1 fruit fly cellular context compared by ENCODE assay signal in genomic region chr3R:15985762-15986214, dm6.
TF ChIP-seq lines count a peak whose summit lies in the region.

srp (plus strand) TSS chr3R:15986152.

TF ChIP-seq in whole organism, embryonic, 481 proteins besides CTCF, POLR2A, EP300 and RAD21 (continued from another document and continues in another):
- TF ChIP-seq sima (GFP tag; optimal IDR thresholded peaks at IDR 0.05; lab: Kevin White, UChicago) (no peak), CG4730 (GFP tag; IDR thresholded peaks at IDR 0.05; lab: Robert Waterston, UW) (no peak), ttk (GFP tag; IDR thresholded peaks at IDR 0.05; lab: Robert Waterston, UW) (no peak), mld (GFP tag; IDR thresholded peaks at IDR 0.05; lab: Robert Waterston, UW; ENCODE audit: partially characterized antibody) (no peak), Elba2 (GFP tag; optimal IDR thresholded peaks at IDR 0.05; lab: Kevin White, UChicago) (no peak), mirr (GFP tag; optimal IDR thresholded peaks at IDR 0.05; lab: Kevin White, UChicago) (peak; percentile 86), wor (GFP tag; IDR thresholded peaks at IDR 0.05; lab: Robert Waterston, UW) (no peak), CG31365 (tag; optimal IDR thresholded peaks at IDR 0.05; lab: Kevin White, UChicago) (no peak), CG4282 (GFP tag; optimal IDR thresholded peaks at IDR 0.05; lab: Kevin White, UChicago) (no peak), CG7372 (GFP tag; IDR thresholded peaks at IDR 0.05; lab: Robert Waterston, UW) (no peak), Stat92E (GFP tag; optimal IDR thresholded peaks at IDR 0.05; lab: Kevin White, UChicago) (no peak), Abd-B (GFP tag; optimal IDR thresholded peaks at IDR 0.05; lab: Kevin White, UChicago) (no peak), ssp (GFP tag; IDR thresholded peaks at IDR 0.05; lab: Robert Waterston, UW) (no peak), Deaf1 (tag; optimal IDR thresholded peaks at IDR 0.05; lab: Kevin White, UChicago) (peak; percentile 78), gcm2 (GFP tag; optimal IDR thresholded peaks at IDR 0.05; lab: Kevin White, UChicago) (no peak), Fer3 (tag; optimal IDR thresholded peaks at IDR 0.05; lab: Kevin White, UChicago) (no peak), HLH54F (GFP tag; optimal IDR thresholded peaks at IDR 0.05; lab: Kevin White, UChicago) (no peak), tap (tag; optimal IDR thresholded peaks at IDR 0.05; lab: Kevin White, UChicago) (no peak), YL-1 (GFP tag; optimal IDR thresholded peaks at IDR 0.05; lab: Kevin White, UChicago) (no peak), CG2202 (tag; optimal IDR thresholded peaks at IDR 0.05; lab: Kevin White, UChicago) (no peak), CG14014 (GFP tag; IDR thresholded peaks at IDR 0.05; lab: Robert Waterston, UW) (0 out of 2 replicates have a peak, but pooled peaks have one; percentile 10), bigmax (GFP tag; optimal IDR thresholded peaks at IDR 0.05; lab: Kevin White, UChicago) (no peak), CG13123 (GFP tag; optimal IDR thresholded peaks at IDR 0.05; lab: Kevin White, UChicago) (no peak), esg (GFP tag; conservative IDR thresholded peaks at IDR 0.05; lab: Robert Waterston, UW) (no peak), CG11560 (tag; IDR thresholded peaks at IDR 0.05; lab: Robert Waterston, UW) (no peak), bab2 (GFP tag; optimal IDR thresholded peaks at IDR 0.05; lab: Kevin White, UChicago) (no peak), br (optimal IDR thresholded peaks at IDR 0.05; lab: Kevin White, UChicago) (no peak), chif (GFP tag; optimal IDR thresholded peaks at IDR 0.05; lab: Kevin White, UChicago) (no peak), CG17361 (GFP tag; IDR thresholded peaks at IDR 0.05; lab: Robert Waterston, UW) (no peak), CG12236 (GFP tag; optimal IDR thresholded peaks at IDR 0.05; lab: Kevin White, UChicago) (no peak), CG12155 (GFP tag; optimal IDR thresholded peaks at IDR 0.05; lab: Kevin White, UChicago) (peak; percentile 49), Nf-YB (GFP tag; optimal IDR thresholded peaks at IDR 0.05; lab: Kevin White, UChicago) (peak; percentile 89), CG3407 (GFP tag; optimal IDR thresholded peaks at IDR 0.05; lab: Kevin White, UChicago) (no peak), CG2129 (GFP tag; IDR thresholded peaks at IDR 0.05; lab: Robert Waterston, UW; ENCODE audit: partially characterized antibody) (no peak), CG1832 (GFP tag; optimal IDR thresholded peaks at IDR 0.05; lab: Kevin White, UChicago) (peak; percentile 55), CG7745 (tag; optimal IDR thresholded peaks at IDR 0.05; lab: Kevin White, UChicago) (no peak), CG3163 (GFP tag; optimal IDR thresholded peaks at IDR 0.05; lab: Kevin White, UChicago) (no peak), CG13624 (GFP tag; optimal IDR thresholded peaks at IDR 0.05; lab: Kevin White, UChicago) (no peak), Dip2 (GFP tag; IDR thresholded peaks at IDR 0.05; lab: Robert Waterston, UW) (no peak), shn (GFP tag; optimal IDR thresholded peaks at IDR 0.05; lab: Kevin White, UChicago) (peak; percentile 57), trh (GFP tag; optimal IDR thresholded peaks at IDR 0.05; lab: Kevin White, UChicago) (no peak), so (GFP tag; IDR thresholded peaks at IDR 0.05; lab: Robert Waterston, UW) (no peak), CG1603 (tag; optimal IDR thresholded peaks at IDR 0.05; lab: Kevin White, UChicago) (no peak), Bgb (GFP tag; IDR thresholded peaks at IDR 0.05; lab: Robert Waterston, UW; ENCODE audit: partially characterized antibody) (no peak), CG4820 (GFP tag; optimal IDR thresholded peaks at IDR 0.05; lab: Kevin White, UChicago) (no peak), CG3726 (GFP tag; IDR thresholded peaks at IDR 0.05; lab: Robert Waterston, UW) (no peak), gce (GFP tag; IDR thresholded peaks at IDR 0.05; lab: Robert Waterston, UW) (no peak), Jarid2 (GFP tag; optimal IDR thresholded peaks at IDR 0.05; lab: Kevin White, UChicago) (no peak), bbx (GFP tag; IDR thresholded peaks at IDR 0.05; lab: Robert Waterston, UW; ENCODE audit: partially characterized antibody) (no peak), CHES-1-like (GFP tag; optimal IDR thresholded peaks at IDR 0.05; lab: Kevin White, UChicago) (no peak), lmd (GFP tag; IDR thresholded peaks at IDR 0.05; lab: Robert Waterston, UW) (no peak), CG17385 (GFP tag; optimal IDR thresholded peaks at IDR 0.05; lab: Kevin White, UChicago) (no peak), vvl (GFP tag; IDR thresholded peaks at IDR 0.05; lab: Robert Waterston, UW) (no peak), CG13296 (GFP tag; optimal IDR thresholded peaks at IDR 0.05; lab: Kevin White, UChicago) (no peak), CG15269 (tag; optimal IDR thresholded peaks at IDR 0.05; lab: Kevin White, UChicago) (no peak), CG2875 (GFP tag; optimal IDR thresholded peaks at IDR 0.05; lab: Kevin White, UChicago) (no peak), CG10959 (GFP tag; IDR thresholded peaks at IDR 0.05; lab: Robert Waterston, UW) (no peak), CG17568 (GFP tag; optimal IDR thresholded peaks at IDR 0.05; lab: Kevin White, UChicago) (no peak), dan (GFP tag; IDR thresholded peaks at IDR 0.05; lab: Robert Waterston, UW) (no peak), Rfx (GFP tag; IDR thresholded peaks at IDR 0.05; lab: Robert Waterston, UW) (no peak), CG17612 (GFP tag; IDR thresholded peaks at IDR 0.05; lab: Robert Waterston, UW) (no peak), CG3838 (GFP tag; optimal IDR thresholded peaks at IDR 0.05; lab: Kevin White, UChicago) (no peak), Dip3 (GFP tag; optimal IDR thresholded peaks at IDR 0.05; lab: Kevin White, UChicago) (no peak), NK7.1 (GFP tag; optimal IDR thresholded peaks at IDR 0.05; lab: Kevin White, UChicago) (no peak), abd-A (tag; optimal IDR thresholded peaks at IDR 0.05; lab: Kevin White, UChicago) (no peak), lilli (GFP tag; optimal IDR thresholded peaks at IDR 0.05; lab: Kevin White, UChicago) (no peak), Xrp1 (GFP tag; IDR thresholded peaks at IDR 0.05; lab: Robert Waterston, UW) (no peak), HLH4C (GFP tag; IDR thresholded peaks at IDR 0.05; lab: Robert Waterston, UW; ENCODE audit: partially characterized antibody) (no peak), tx (GFP tag; optimal IDR thresholded peaks at IDR 0.05; lab: Kevin White, UChicago) (no peak), CG6175 (GFP tag; IDR thresholded peaks at IDR 0.05; lab: Robert Waterston, UW) (no peak), unc-4 (GFP tag; IDR thresholded peaks at IDR 0.05; lab: Robert Waterston, UW; ENCODE audit: partially characterized antibody) (no peak), CG7963 (GFP tag; IDR thresholded peaks at IDR 0.05; lab: Robert Waterston, UW; ENCODE audit: partially characterized antibody) (no peak), zfh1 (GFP tag; IDR thresholded peaks at IDR 0.05; lab: Robert Waterston, UW) (no peak), eve (GFP tag; optimal IDR thresholded peaks at IDR 0.05; lab: Kevin White, UChicago) (no peak), luna (GFP tag; optimal IDR thresholded peaks at IDR 0.05; lab: Kevin White, UChicago) (no peak), CG3995 (GFP tag; optimal IDR thresholded peaks at IDR 0.05; lab: Kevin White, UChicago) (no peak), caup (GFP tag; optimal IDR thresholded peaks at IDR 0.05; lab: Kevin White, UChicago; ENCODE audit: severe bottlenecking) (no peak), CG9797 (GFP tag; optimal IDR thresholded peaks at IDR 0.05; lab: Kevin White, UChicago) (no peak), grau (tag; optimal IDR thresholded peaks at IDR 0.05; lab: Kevin White, UChicago) (no peak), Blimp-1 (GFP tag; optimal IDR thresholded peaks at IDR 0.05; lab: Kevin White, UChicago) (no peak), fd3F (GFP tag; optimal IDR thresholded peaks at IDR 0.05; lab: Kevin White, UChicago) (no peak), CG17328 (GFP tag; IDR thresholded peaks at IDR 0.05; lab: Robert Waterston, UW) (no peak), CG10543 (GFP tag; optimal IDR thresholded peaks at IDR 0.05; lab: Kevin White, UChicago) (peak; percentile 80), CG33557 (GFP tag; optimal IDR thresholded peaks at IDR 0.05; lab: Kevin White, UChicago) (no peak), Dek (tag; optimal IDR thresholded peaks at IDR 0.05; lab: Kevin White, UChicago) (no peak), CG8281 (tag; optimal IDR thresholded peaks at IDR 0.05; lab: Kevin White, UChicago) (no peak), CG11695 (GFP tag; IDR thresholded peaks at IDR 0.05; lab: Robert Waterston, UW) (no peak), da (GFP tag; optimal IDR thresholded peaks at IDR 0.05; lab: Kevin White, UChicago) (no peak), HmgZ (tag; optimal IDR thresholded peaks at IDR 0.05; lab: Kevin White, UChicago) (peak; percentile 7), CG6654 (GFP tag; optimal IDR thresholded peaks at IDR 0.05; lab: Kevin White, UChicago) (no peak), H15 (GFP tag; IDR thresholded peaks at IDR 0.05; lab: Robert Waterston, UW) (no peak), Hey (tag; optimal IDR thresholded peaks at IDR 0.05; lab: Kevin White, UChicago) (peak; percentile 9), E2f2 (GFP tag; IDR thresholded peaks at IDR 0.05; lab: Robert Waterston, UW) (no peak), MESR4 (GFP tag; optimal IDR thresholded peaks at IDR 0.05; lab: Kevin White, UChicago) (no peak), CG10274 (GFP tag; optimal IDR thresholded peaks at IDR 0.05; lab: Kevin White, UChicago) (no peak), Atf-2 (GFP tag; optimal IDR thresholded peaks at IDR 0.05; lab: Kevin White, UChicago) (no peak), BtbVII (GFP tag; optimal IDR thresholded peaks at IDR 0.05; lab: Kevin White, UChicago) (no peak), lab (GFP tag; optimal IDR thresholded peaks at IDR 0.05; lab: Kevin White, UChicago) (peak; percentile 29), sim (GFP tag; IDR thresholded peaks at IDR 0.05; lab: Robert Waterston, UW) (no peak), Ada2b (GFP tag; IDR thresholded peaks at IDR 0.05; lab: Robert Waterston, UW) (no peak), CG43689 (GFP tag; IDR thresholded peaks at IDR 0.05; lab: Robert Waterston, UW) (no peak), pros (GFP tag; optimal IDR thresholded peaks at IDR 0.05; lab: Kevin White, UChicago) (no peak), row (GFP tag; IDR thresholded peaks at IDR 0.05; lab: Robert Waterston, UW) (no peak), Opbp (GFP tag; IDR thresholded peaks at IDR 0.05; lab: Robert Waterston, UW; ENCODE audit: partially characterized antibody) (no peak), CG10147 (GFP tag; optimal IDR thresholded peaks at IDR 0.05; lab: Kevin White, UChicago) (no peak), CG9437 (GFP tag; optimal IDR thresholded peaks at IDR 0.05; lab: Kevin White, UChicago) (no peak), CG10654 (GFP tag; optimal IDR thresholded peaks at IDR 0.05; lab: Kevin White, UChicago) (no peak), ara (GFP tag; IDR thresholded peaks at IDR 0.05; lab: Robert Waterston, UW) (no peak), twi (tag; optimal IDR thresholded peaks at IDR 0.05; lab: Kevin White, UChicago) (no peak), crol (GFP tag; IDR thresholded peaks at IDR 0.05; lab: Robert Waterston, UW) (peak; percentile 13; the same call in 1 of the 2 replicates), Doc2 (GFP tag; IDR thresholded peaks at IDR 0.05; lab: Robert Waterston, UW) (no peak), CG5953 (GFP tag; IDR thresholded peaks at IDR 0.05; lab: Robert Waterston, UW) (no peak), pzg (GFP tag; optimal IDR thresholded peaks at IDR 0.05; lab: Kevin White, UChicago) (no peak), slou (GFP tag; optimal IDR thresholded peaks at IDR 0.05; lab: Kevin White, UChicago) (no peak), zen (tag; optimal IDR thresholded peaks at IDR 0.05; lab: Kevin White, UChicago) (no peak), CG14050 (GFP tag; IDR thresholded peaks at IDR 0.05; lab: Robert Waterston, UW) (no peak), sc (optimal IDR thresholded peaks at IDR 0.05; lab: Kevin White, UChicago) (no peak), sc (GFP tag; optimal IDR thresholded peaks at IDR 0.05; lab: Kevin White, UChicago) (no peak), fu2 (GFP tag; optimal IDR thresholded peaks at IDR 0.05; lab: Kevin White, UChicago) (no peak), CG30403 (GFP tag; optimal IDR thresholded peaks at IDR 0.05; lab: Kevin White, UChicago) (no peak), Oaz (GFP tag; IDR thresholded peaks at IDR 0.05; lab: Robert Waterston, UW) (no peak), gcm (GFP tag; optimal IDR thresholded peaks at IDR 0.05; lab: Kevin White, UChicago) (no peak), CG7987 (GFP tag; optimal IDR thresholded peaks at IDR 0.05; lab: Kevin White, UChicago) (no peak), CG18619 (GFP tag; optimal IDR thresholded peaks at IDR 0.05; lab: Kevin White, UChicago) (no peak), hth (optimal IDR thresholded peaks at IDR 0.05; lab: Kevin White, UChicago) (no peak), vfl (GFP tag; optimal IDR thresholded peaks at IDR 0.05; lab: Kevin White, UChicago) (no peak), CG1024 (GFP tag; IDR thresholded peaks at IDR 0.05; lab: Robert Waterston, UW) (no peak), dati (GFP tag; IDR thresholded peaks at IDR 0.05; lab: Robert Waterston, UW) (no peak), Med (GFP tag; lab: Kevin White, UChicago) (peak; percentile 94), CG8089 (GFP tag; optimal IDR thresholded peaks at IDR 0.05; lab: Kevin White, UChicago) (no peak), sd (tag; optimal IDR thresholded peaks at IDR 0.05; lab: Kevin White, UChicago) (peak; percentile 49), ab (GFP tag; optimal IDR thresholded peaks at IDR 0.05; lab: Kevin White, UChicago) (no peak), CG10565 (GFP tag; optimal IDR thresholded peaks at IDR 0.05; lab: Kevin White, UChicago) (no peak), Ets65A (GFP tag; lab: Kevin White, UChicago) (no peak), cwo (GFP tag; optimal IDR thresholded peaks at IDR 0.05; lab: Kevin White, UChicago) (peak; percentile 100), sug (tag; optimal IDR thresholded peaks at IDR 0.05; lab: Kevin White, UChicago) (peak; percentile 91), chinmo (GFP tag; IDR thresholded peaks at IDR 0.05; lab: Robert Waterston, UW; ENCODE audit: partially characterized antibody) (0 out of 4 replicates have a peak, but pooled peaks have one; percentile 42), oc (tag; optimal IDR thresholded peaks at IDR 0.05; lab: Kevin White, UChicago) (no peak), HHEX (GFP tag; optimal IDR thresholded peaks at IDR 0.05; lab: Kevin White, UChicago) (no peak), CG13894 (tag; optimal IDR thresholded peaks at IDR 0.05; lab: Kevin White, UChicago) (no peak), NfI (GFP tag; optimal IDR thresholded peaks at IDR 0.05; lab: Kevin White, UChicago) (no peak), sens (GFP tag; lab: Kevin White, UChicago) (no peak)
